Worm (Caenorhabditis elegans) whole organism, late embryonic: Measurements from ENCODE around the gene R166.2.

ENCODE experiments used
- Y22D7AL.16 ChIP-seq: sonication (generic microtip); optimal IDR thresholded peaks from 2 replicates; lab custom pipeline; 2016; ENCODE audit warnings: missing genetic modification characterization, missing compliant biosample characterization
- ama-1 ChIP-seq: fragments of 150-350 bp; optimal IDR thresholded peaks from 2 replicates; lab custom pipeline; 2014
- ceh-24 ChIP-seq: sonication (generic microtip); optimal IDR thresholded peaks from 2 replicates; lab custom pipeline; 2016; ENCODE audit warnings: mild to moderate bottlenecking, missing genetic modification characterization, missing compliant biosample characterization
- ceh-30 ChIP-seq: fragments of 150-350 bp; optimal IDR thresholded peaks from 2 replicates; lab custom pipeline; 2014; ENCODE audit warnings: missing biosample characterization, missing genetic modification characterization
- elt-4 ChIP-seq: sonication (generic microtip); optimal IDR thresholded peaks from 2 replicates; lab custom pipeline; 2016; ENCODE audit warnings: missing genetic modification characterization, missing compliant biosample characterization
- lin-11 ChIP-seq: fragments of 200-800 bp; sonication (Bioruptor generic); optimal IDR thresholded peaks from 2 replicates; lab custom pipeline; 2018; ENCODE audit warnings: mild to moderate bottlenecking, missing genetic modification characterization, missing compliant biosample characterization
- nhr-232 ChIP-seq: sonication (generic microtip); optimal IDR thresholded peaks from 2 replicates; lab custom pipeline; 2016; ENCODE audit warnings: missing genetic modification characterization, missing compliant biosample characterization
- ref-2 ChIP-seq: sonication (generic microtip); optimal IDR thresholded peaks from 2 replicates; lab custom pipeline; 2016; ENCODE audit warnings: missing genetic modification characterization, missing compliant biosample characterization
- tbx-2 ChIP-seq: sonication (generic microtip); optimal IDR thresholded peaks from 2 replicates; lab custom pipeline; 2016; ENCODE audit warnings: missing genetic modification characterization, missing compliant biosample characterization
- ztf-16 ChIP-seq: sonication (generic microtip); optimal IDR thresholded peaks from 2 replicates; lab custom pipeline; 2017; ENCODE audit warnings: missing genetic modification characterization, missing compliant biosample characterization

DNA sequence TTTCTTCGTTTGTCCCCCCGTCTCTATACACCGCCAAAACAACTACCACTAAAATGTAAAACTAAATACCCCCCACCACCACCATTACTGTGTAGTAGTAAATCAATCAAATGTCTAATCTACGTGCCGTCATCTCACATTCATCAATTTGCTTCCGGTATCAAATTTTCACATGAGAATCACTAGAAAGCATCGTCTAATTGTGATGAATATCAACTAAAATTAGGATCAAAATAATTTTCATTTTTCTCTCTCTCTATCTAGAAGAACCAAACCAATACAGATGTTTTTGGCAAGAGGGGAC is 9.3 kb upstream of the R166.2 start:
- TF ChIP-seq lin-11 (tag; lab: Kevin White, UChicago) = no peak
- no peak for TF ChIP-seq tbx-2 (tag; lab: Kevin White, UChicago)
- TF ChIP-seq ref-2 (tag; lab: Kevin White, UChicago) = no peak
- TF ChIP-seq elt-4 (tag; lab: Kevin White, UChicago) = no peak
- TF ChIP-seq Y22D7AL.16 (tag; lab: Kevin White, UChicago) = no peak
- no peak for TF ChIP-seq ceh-30 (tag; lab: Kevin White, UChicago)
- no peak for TF ChIP-seq ama-1
- TF ChIP-seq ceh-24 = no peak
- no peak for TF ChIP-seq nhr-232 (tag; lab: Kevin White, UChicago)
- no peak for TF ChIP-seq ztf-16
